Worm (Caenorhabditis elegans): ENCODE data around the gene sdf-9.

DNA sequence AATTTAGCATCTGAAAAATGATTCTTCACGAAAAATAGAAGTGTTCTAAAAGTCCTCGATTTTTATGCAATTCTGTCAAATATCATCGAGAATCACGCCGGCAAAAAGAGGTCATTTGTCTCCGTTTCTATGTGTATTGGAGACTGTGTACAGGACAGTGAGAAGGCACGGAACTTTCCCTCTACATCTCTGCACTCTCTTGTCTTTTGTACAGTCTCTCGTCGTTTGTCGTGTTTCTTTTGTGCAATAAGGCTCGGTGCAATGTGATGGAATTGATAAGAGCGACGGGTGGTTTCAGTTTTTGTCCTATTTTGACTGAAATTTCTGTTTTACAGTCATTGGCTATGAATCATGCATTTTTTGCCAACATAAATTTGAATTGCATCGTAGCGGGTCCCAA, 33.8 kb downstream of the sdf-9 start:
- TF ChIP-seq hmbx-1 (tag; optimal IDR thresholded peaks at IDR 0.05) = no peak
- TF ChIP-seq ama-1 (optimal IDR thresholded peaks at IDR 0.05) = no peak
- no peak for TF ChIP-seq sea-1 (GFP tag; conservative IDR thresholded peaks at IDR 0.05)
- TF ChIP-seq hmg-4 (GFP tag; optimal IDR thresholded peaks at IDR 0.05) = no peak
- no peak for TF ChIP-seq tbx-11 (GFP tag; IDR thresholded peaks at IDR 0.05)
- TF ChIP-seq hnd-1 (tag; optimal IDR thresholded peaks at IDR 0.05) = no peak
- TF ChIP-seq aly-1 (tag; optimal IDR thresholded peaks at IDR 0.05) = no peak
- no peak for TF ChIP-seq ets-7 (tag; optimal IDR thresholded peaks at IDR 0.05)
- no peak for TF ChIP-seq tbx-37 (GFP tag; conservative IDR thresholded peaks at IDR 0.05)

Data from whole organism, early embryonic.